Worm (Caenorhabditis elegans): ENCODE data around the gene Y48G9A.7.

Gene Y48G9A.7

DNA sequence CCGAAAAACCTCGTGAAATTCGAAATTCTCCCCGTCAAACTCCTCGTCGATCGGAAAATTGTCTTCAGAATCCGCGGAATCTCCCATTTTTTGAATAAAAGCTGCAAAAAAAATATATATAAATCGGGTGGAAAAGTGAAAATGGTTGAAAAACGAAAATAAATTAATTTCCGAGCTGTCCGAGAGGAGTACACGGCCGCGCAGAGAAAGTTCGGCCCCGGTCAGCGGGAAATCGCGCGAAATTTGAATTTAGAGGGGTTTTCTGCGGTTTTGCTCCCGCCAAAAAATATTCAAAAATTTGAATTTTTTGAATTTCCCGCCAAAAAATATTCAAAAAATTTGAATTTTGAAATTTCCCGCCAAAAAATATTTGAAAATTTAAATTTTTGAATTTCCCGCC lies 6.4 kb downstream of the Y48G9A.7 start, which contains the start of gene Y48G9A.11:
Y48G9A.11 (minus strand) TSS at position 101 of the 400 bp plus-strand sequence.
- TF ChIP-seq ztf-29 (GFP tag; IDR thresholded peaks at IDR 0.05), result no peak
- TF ChIP-seq flt-1 (GFP tag; IDR thresholded peaks at IDR 0.05), result no peak
- TF ChIP-seq med-1 (GFP tag; optimal IDR thresholded peaks at IDR 0.05; ENCODE audit: insufficient read depth), result no peak
- TF ChIP-seq cog-1 (tag; optimal IDR thresholded peaks at IDR 0.05), result no peak

DNA sequence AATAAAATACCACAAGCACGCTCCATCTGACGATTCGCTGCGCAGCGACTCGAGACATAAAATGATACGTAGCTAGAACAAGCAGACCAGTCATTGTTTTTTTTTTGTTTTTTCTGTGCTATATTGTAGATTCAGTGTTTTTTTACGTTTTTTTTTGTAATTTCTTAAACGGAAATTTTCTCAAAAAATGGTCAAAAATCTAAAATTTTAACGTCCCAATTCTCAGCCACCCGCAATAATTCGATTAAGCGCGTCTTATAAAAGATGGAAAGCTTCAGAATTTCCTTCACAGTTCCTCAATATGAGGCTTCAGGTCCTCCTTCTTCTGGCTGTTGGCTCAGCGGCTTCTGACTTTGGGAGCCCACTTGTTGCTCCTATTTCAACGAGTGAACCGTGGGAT lies 7.2 kb downstream of the Y48G9A.7 start, which contains the start of gene Y48G9A.6:
Y48G9A.6 (plus strand) TSS at position 301 of the 400 bp plus-strand sequence.
- TF ChIP-seq med-1 (GFP tag; optimal IDR thresholded peaks at IDR 0.05; ENCODE audit: insufficient read depth) (no peak), ref-1 (GFP tag; conservative IDR thresholded peaks at IDR 0.05) (no peak), flt-1 (GFP tag; IDR thresholded peaks at IDR 0.05) (no peak), T22C8.4 (GFP tag; IDR thresholded peaks at IDR 0.05) (no peak), klf-2 (GFP tag; conservative IDR thresholded peaks at IDR 0.05) (no peak), cog-1 (tag; optimal IDR thresholded peaks at IDR 0.05) (no peak), tab-1 (GFP tag; IDR thresholded peaks at IDR 0.05) (no peak), ztf-29 (GFP tag; IDR thresholded peaks at IDR 0.05) (no peak), ztf-23 (GFP tag; IDR thresholded peaks at IDR 0.05) (no peak)

DNA sequence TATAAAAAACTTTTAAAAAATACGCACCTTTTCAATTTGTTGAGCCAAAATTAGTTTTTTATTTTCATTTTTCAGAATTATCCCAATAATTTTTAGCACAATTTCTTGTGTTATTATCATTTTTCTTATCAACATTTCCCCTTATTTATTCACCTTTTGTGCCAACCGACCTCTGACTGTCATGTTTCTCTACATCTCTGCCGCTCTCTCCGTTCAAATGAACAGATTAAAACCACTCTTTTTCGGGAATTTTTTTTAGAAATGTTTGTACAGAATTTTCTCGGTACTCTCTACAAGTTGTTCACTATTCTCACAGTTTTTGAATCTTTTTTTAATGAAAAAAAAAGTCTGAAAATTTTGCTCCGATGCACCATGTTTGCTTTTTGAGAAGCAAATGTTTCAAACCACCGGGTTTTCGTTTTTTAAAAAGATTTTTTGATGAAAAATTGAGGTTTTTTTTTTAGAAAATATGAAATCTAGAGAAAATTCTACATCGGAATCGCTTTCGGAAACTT lies 13.4 kb downstream of the Y48G9A.7 start, which contains the start of gene frl-1:
frl-1 (plus strand) TSS at position 465 of the 515 bp plus-strand sequence.
- TF ChIP-seq ztf-23 (GFP tag; IDR thresholded peaks at IDR 0.05) (no peak), tab-1 (GFP tag; IDR thresholded peaks at IDR 0.05) (no peak), ztf-29 (GFP tag; IDR thresholded peaks at IDR 0.05) (no peak), flt-1 (GFP tag; IDR thresholded peaks at IDR 0.05) (no peak), T22C8.4 (GFP tag; IDR thresholded peaks at IDR 0.05) (no peak), ref-1 (GFP tag; conservative IDR thresholded peaks at IDR 0.05) (no peak), klf-2 (GFP tag; conservative IDR thresholded peaks at IDR 0.05) (no peak), med-1 (GFP tag; optimal IDR thresholded peaks at IDR 0.05; ENCODE audit: insufficient read depth) (no peak), cog-1 (tag; optimal IDR thresholded peaks at IDR 0.05) (no peak)

DNA sequence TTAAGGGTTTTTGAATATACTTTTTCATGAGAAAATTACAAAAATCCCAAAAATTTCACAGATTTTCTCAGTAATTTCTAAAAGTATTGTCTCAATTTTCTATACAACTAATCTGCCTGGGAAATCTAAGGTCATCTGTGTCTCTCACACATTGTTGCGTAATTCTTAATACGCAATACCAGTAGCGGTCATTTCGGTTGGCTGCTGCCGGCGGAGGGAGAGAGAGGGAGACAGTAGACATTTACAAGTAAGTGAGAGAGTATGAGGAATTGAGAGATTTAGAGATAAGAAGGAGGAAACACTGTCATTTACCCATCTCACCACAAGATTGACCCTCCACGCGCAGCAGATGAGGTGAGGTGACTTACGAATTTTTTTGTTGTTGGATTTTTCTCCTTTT lies 15.6 kb downstream of the Y48G9A.7 start:
- TF ChIP-seq cog-1 (tag; optimal IDR thresholded peaks at IDR 0.05) (peak; percentile 52), klf-2 (GFP tag; conservative IDR thresholded peaks at IDR 0.05) (no peak)

DNA sequence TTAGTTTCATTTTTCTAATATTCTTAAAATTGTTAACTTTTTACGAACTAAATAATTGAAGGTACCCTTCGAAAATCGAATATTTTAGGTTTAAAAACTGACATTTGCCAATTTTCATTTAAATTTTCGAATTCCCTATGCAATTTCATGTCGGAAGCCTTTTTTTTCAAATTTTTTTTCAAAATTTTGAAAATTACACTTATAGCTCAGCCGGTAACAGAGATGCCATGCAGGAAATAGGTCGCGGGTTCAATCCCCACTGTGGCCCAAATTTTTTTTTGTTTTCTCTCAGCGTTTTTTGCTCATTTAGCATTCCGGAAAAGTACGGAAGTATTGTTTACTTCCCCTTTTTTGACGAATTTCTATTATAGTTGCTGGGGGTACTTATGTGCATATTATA lies 19.0 kb downstream of the Y48G9A.7 start:
- no peak for TF ChIP-seq tab-1 (GFP tag; IDR thresholded peaks at IDR 0.05)
- TF ChIP-seq med-1 (GFP tag; optimal IDR thresholded peaks at IDR 0.05; ENCODE audit: insufficient read depth), result no peak
- no peak for TF ChIP-seq ztf-23 (GFP tag; IDR thresholded peaks at IDR 0.05)
- TF ChIP-seq cog-1 (tag; optimal IDR thresholded peaks at IDR 0.05), result no peak
- no peak for TF ChIP-seq ztf-29 (GFP tag; IDR thresholded peaks at IDR 0.05)
- no peak for TF ChIP-seq flt-1 (GFP tag; IDR thresholded peaks at IDR 0.05)
- TF ChIP-seq ref-1 (GFP tag; conservative IDR thresholded peaks at IDR 0.05), result no peak
- TF ChIP-seq T22C8.4 (GFP tag; IDR thresholded peaks at IDR 0.05), result no peak
- no peak for TF ChIP-seq klf-2 (GFP tag; conservative IDR thresholded peaks at IDR 0.05)

DNA sequence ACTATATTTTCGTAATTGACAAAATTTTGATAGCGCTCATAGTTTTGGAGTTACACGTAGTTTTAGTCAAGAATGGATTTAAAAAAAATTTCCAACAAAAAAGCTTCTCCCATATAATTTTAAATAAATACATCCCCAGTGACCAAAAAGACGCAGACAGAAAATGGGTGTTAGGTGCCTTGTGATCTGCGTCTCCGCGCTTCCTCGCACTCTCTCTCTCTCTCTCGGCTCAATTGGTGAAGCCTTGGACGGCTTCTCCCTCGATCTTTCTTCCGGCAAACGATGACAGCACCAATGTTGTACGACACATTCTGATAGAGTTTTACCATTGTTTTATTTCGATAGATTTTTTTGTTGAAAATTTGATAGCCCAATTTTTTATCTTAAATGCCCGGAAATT lies 19.6 kb downstream of the Y48G9A.7 start:
- TF ChIP-seq tab-1 (GFP tag; IDR thresholded peaks at IDR 0.05) (no peak), ref-1 (GFP tag; conservative IDR thresholded peaks at IDR 0.05) (no peak), ztf-23 (GFP tag; IDR thresholded peaks at IDR 0.05) (no peak), flt-1 (GFP tag; IDR thresholded peaks at IDR 0.05) (no peak), T22C8.4 (GFP tag; IDR thresholded peaks at IDR 0.05) (no peak), cog-1 (tag; optimal IDR thresholded peaks at IDR 0.05) (no peak), klf-2 (GFP tag; conservative IDR thresholded peaks at IDR 0.05) (no peak), ztf-29 (GFP tag; IDR thresholded peaks at IDR 0.05) (no peak), med-1 (GFP tag; optimal IDR thresholded peaks at IDR 0.05; ENCODE audit: insufficient read depth) (no peak)

DNA sequence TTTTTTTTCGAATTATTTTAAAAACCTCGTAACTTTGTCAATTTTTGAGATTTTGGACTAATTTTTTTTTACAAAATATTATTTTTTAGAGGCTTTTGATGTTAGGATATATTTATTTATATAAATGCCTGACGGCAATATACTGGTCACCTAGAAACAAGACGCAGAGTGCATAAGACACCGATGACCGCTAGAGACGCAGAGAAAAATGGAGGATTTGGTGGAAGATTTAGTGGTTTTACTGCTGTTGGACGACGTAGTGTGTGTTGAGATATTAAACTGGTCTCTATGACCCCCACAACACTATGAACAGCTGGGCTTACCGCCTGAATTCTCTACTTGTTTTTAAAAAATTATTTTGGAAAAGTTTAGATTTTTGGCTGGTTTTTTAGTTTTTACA lies 21.7 kb downstream of the Y48G9A.7 start:
- TF ChIP-seq cog-1 (tag; optimal IDR thresholded peaks at IDR 0.05) (peak; percentile 33), T22C8.4 (GFP tag; IDR thresholded peaks at IDR 0.05) (no peak), ztf-23 (GFP tag; IDR thresholded peaks at IDR 0.05) (no peak)

DNA sequence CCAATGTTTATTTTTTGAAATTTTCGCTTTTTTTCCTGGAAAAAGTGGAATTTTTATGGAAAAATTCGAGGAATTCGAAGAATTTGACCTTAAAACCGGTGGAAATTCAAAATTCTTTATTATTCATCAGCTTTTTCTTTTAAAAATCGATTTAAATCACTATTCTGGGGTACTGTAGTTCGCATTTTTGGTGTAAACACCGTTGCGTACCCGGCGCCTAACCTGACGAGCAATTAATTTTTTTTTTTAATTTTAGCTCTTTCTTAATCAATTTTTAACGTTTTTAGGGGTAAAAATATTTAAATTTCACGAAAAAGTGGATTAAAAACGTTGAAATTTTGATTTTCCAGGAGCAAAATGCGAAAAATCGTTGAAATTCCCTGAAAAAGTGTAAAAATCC lies 23.6 kb downstream of the Y48G9A.7 start:
- TF ChIP-seq ztf-29 (GFP tag; IDR thresholded peaks at IDR 0.05), result no peak
- TF ChIP-seq flt-1 (GFP tag; IDR thresholded peaks at IDR 0.05), result no peak
- TF ChIP-seq ztf-23 (GFP tag; IDR thresholded peaks at IDR 0.05), result no peak
- no peak for TF ChIP-seq T22C8.4 (GFP tag; IDR thresholded peaks at IDR 0.05)
- no peak for TF ChIP-seq klf-2 (GFP tag; conservative IDR thresholded peaks at IDR 0.05)
- no peak for TF ChIP-seq cog-1 (tag; optimal IDR thresholded peaks at IDR 0.05)
- TF ChIP-seq ref-1 (GFP tag; conservative IDR thresholded peaks at IDR 0.05), result no peak
- no peak for TF ChIP-seq tab-1 (GFP tag; IDR thresholded peaks at IDR 0.05)
- TF ChIP-seq med-1 (GFP tag; optimal IDR thresholded peaks at IDR 0.05; ENCODE audit: insufficient read depth), result no peak

DNA sequence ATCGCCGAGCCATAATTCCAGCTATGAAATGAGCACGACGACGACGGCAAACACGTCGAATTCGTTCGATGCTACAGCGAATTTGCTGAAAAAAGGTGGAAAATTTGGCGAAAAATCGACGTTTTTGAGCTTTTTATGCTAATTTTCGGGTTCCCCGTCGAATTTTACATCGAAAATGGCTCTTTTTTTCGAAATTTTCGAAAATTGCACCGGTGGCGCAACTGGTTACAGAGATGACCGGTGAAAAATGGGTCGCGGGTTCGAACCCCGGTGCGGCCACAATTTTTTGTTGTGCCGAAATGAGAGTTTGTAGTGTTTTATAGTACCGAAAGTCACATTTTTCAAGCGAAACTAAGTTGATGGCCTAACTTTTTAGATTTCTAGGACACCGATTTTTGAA lies 27.1 kb downstream of the Y48G9A.7 start:
- TF ChIP-seq med-1 (GFP tag; optimal IDR thresholded peaks at IDR 0.05; ENCODE audit: insufficient read depth) (no peak), tab-1 (GFP tag; IDR thresholded peaks at IDR 0.05) (no peak), ztf-29 (GFP tag; IDR thresholded peaks at IDR 0.05) (no peak), cog-1 (tag; optimal IDR thresholded peaks at IDR 0.05) (no peak), klf-2 (GFP tag; conservative IDR thresholded peaks at IDR 0.05) (no peak), T22C8.4 (GFP tag; IDR thresholded peaks at IDR 0.05) (no peak), ztf-23 (GFP tag; IDR thresholded peaks at IDR 0.05) (no peak), ref-1 (GFP tag; conservative IDR thresholded peaks at IDR 0.05) (no peak), flt-1 (GFP tag; IDR thresholded peaks at IDR 0.05) (no peak)

DNA sequence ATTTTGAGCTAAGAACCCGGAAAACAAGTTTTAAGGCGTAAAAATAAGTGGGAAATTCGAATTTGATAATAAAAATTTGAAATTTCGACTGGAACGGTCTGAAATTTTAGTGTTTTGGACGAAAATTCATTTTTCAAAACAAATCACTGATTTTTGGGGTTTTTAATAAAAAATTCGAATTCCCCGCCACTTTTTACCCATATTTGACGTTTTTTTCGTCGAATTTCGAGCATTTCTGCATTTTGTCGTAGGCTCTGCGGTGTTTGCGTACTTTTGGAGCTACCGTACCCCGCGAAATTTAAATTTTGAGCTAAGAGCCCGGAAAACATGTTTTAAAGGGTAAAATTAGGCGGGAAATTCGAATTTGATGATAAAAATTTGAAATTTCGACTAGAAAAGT lies 40.2 kb downstream of the Y48G9A.7 start:
- TF ChIP-seq ref-1 (GFP tag; conservative IDR thresholded peaks at IDR 0.05) (no peak), cog-1 (tag; optimal IDR thresholded peaks at IDR 0.05) (no peak), ztf-23 (GFP tag; IDR thresholded peaks at IDR 0.05) (no peak), flt-1 (GFP tag; IDR thresholded peaks at IDR 0.05) (no peak), T22C8.4 (GFP tag; IDR thresholded peaks at IDR 0.05) (no peak), tab-1 (GFP tag; IDR thresholded peaks at IDR 0.05) (no peak), med-1 (GFP tag; optimal IDR thresholded peaks at IDR 0.05; ENCODE audit: insufficient read depth) (no peak)

All from whole organism, midembryonic.